Fruit fly (Drosophila melanogaster) Kc167 (cell line): ENCODE data around the gene SMC5.

Experiments used
- Myc ChIP-seq: fragments of >200 bp; optimal IDR thresholded peaks from 2 replicates; lab custom pipeline; 2017; ENCODE audit warnings: missing external identifiers
- Sin3A ChIP-seq: fragments of >200 bp; optimal IDR thresholded peaks from 2 replicates; lab custom pipeline; 2018; ENCODE audit warnings: missing external identifiers
- h ChIP-seq: fragments of >200 bp; optimal IDR thresholded peaks from 3 replicates; lab custom pipeline; 2018; ENCODE audit warnings: missing external identifiers
- insv ChIP-seq: fragments of >200 bp; optimal IDR thresholded peaks from 3 replicates; lab custom pipeline; 2018; ENCODE audit warnings: missing external identifiers
- psq ChIP-seq: fragments of >200 bp; optimal IDR thresholded peaks from 2 replicates; lab custom pipeline; 2017; ENCODE audit warnings: missing external identifiers
- ttk ChIP-seq: sonication (Bioruptor generic); optimal IDR thresholded peaks from 2 replicates; lab custom pipeline; 2017; ENCODE audit warnings: missing external identifiers

DNA sequence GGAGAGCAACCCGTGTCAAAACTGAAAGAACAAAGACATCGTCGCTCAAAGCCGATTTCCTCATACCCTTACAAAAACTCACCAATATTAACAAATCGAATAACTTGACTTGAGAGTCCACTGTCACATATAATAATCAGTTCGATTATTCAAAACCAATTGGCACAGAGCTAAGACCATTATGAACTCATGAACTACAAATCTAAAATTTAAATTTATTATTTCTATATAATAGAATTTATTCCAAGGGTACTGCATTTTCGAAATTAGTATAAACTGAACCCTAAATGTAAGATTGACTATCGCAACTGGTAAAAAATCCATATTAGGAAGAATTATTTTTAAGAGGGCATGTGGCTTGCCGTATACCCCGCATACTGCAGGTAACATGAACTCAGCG, 13.0 kb downstream of the SMC5 start:
- TF ChIP-seq psq (lab: Kevin White, UChicago), result no peak
- no peak for TF ChIP-seq Sin3A (lab: Kevin White, UChicago)
- TF ChIP-seq insv (lab: Kevin White, UChicago), result no peak
- no peak for TF ChIP-seq h
- TF ChIP-seq Myc (lab: Kevin White, UChicago), result no peak
- TF ChIP-seq ttk (lab: Kevin White, UChicago), result no peak
